Fruit fly (Drosophila melanogaster): Measurements from ENCODE around the gene CG45122.

The CG45122 gene

DNA sequence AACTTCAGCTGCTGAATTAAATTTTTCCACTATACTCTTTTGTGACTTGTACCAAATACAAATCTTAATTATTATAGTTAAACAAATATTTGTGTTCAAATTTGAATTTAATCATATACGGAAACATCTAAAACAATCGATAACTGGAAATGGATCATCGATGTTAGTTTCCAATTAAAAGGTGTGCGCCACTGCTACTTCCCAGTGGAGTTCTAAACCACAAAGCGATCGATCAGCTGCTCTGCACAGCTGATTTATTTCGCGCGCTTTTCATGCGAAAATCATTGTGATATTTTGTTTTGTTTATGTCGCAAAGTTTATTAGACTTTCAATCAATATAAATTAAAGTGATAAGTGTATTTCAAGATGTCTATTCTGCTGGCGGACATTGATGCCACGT is 44.4 kb downstream of the CG45122 start, which contains the start of gene timeout:
timeout (plus strand) TSS at position 257 of the 400 bp plus-strand sequence.
- TF ChIP-seq CG10631 (GFP tag; optimal IDR thresholded peaks at IDR 0.05) (no peak), eg (GFP tag; IDR thresholded peaks at IDR 0.05) (no peak), CG9139 (GFP tag; optimal IDR thresholded peaks at IDR 0.05) (no peak), Sox15 (GFP tag; optimal IDR thresholded peaks at IDR 0.05) (no peak), Sox14 (GFP tag; optimal IDR thresholded peaks at IDR 0.05) (no peak), Eip78C (GFP tag) (peak; percentile 56), Hr39 (GFP tag; optimal IDR thresholded peaks at IDR 0.05) (no peak), CG11902 (GFP tag; optimal IDR thresholded peaks at IDR 0.05) (no peak), CG32006 (GFP tag; optimal IDR thresholded peaks at IDR 0.05) (no peak), salr (GFP tag; optimal IDR thresholded peaks at IDR 0.05) (no peak), CG1621 (tag; optimal IDR thresholded peaks at IDR 0.05) (peak; percentile 30), dac (GFP tag; optimal IDR thresholded peaks at IDR 0.05) (no peak), Hr4 (GFP tag; optimal IDR thresholded peaks at IDR 0.05) (no peak), fkh (GFP tag; optimal IDR thresholded peaks at IDR 0.05) (peak; percentile 44), Blimp-1 (GFP tag; optimal IDR thresholded peaks at IDR 0.05) (no peak), CG4318 (GFP tag; optimal IDR thresholded peaks at IDR 0.05) (no peak), lz (GFP tag; optimal IDR thresholded peaks at IDR 0.05) (no peak), dsx (GFP tag; optimal IDR thresholded peaks at IDR 0.05; ENCODE audit: poor library complexity, severe bottlenecking) (peak; percentile 11), CG15336 (GFP tag; IDR thresholded peaks at IDR 0.05) (no peak), CG34406 (GFP tag; optimal IDR thresholded peaks at IDR 0.05) (no peak), CG8119 (GFP tag; IDR thresholded peaks at IDR 0.05) (no peak), CG10669 (GFP tag; optimal IDR thresholded peaks at IDR 0.05) (no peak), Lpt (GFP tag; optimal IDR thresholded peaks at IDR 0.05) (no peak), fd85E (GFP tag; optimal IDR thresholded peaks at IDR 0.05) (no peak), CG3032 (tag; optimal IDR thresholded peaks at IDR 0.05) (no peak), CG11762 (GFP tag; optimal IDR thresholded peaks at IDR 0.05; ENCODE audit: insufficient read depth) (no peak), pdm3 (GFP tag; optimal IDR thresholded peaks at IDR 0.05) (no peak)

DNA sequence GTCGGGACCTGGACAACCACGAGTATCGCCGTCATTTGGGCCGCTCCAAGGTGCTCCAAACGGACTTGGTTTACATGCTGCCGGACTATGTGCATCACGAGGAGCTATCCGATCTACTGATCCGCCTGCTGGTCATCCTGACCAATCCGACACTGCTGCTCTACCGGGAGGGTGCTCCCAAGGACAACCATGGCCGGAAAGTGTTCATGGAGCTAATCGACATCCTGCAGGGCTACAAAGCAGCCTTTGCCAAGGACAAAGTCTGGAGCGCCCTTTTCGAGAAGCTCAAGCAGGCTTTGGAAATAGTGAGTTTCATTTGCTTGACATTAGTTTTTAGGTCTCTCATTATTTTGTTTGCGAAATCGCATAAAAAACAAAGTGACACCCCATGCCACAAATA is 45.0 kb downstream of the CG45122 start, which contains the start of gene CG34308:
CG34308 (plus strand) TSS at position 301 of the 400 bp plus-strand sequence.
- TF ChIP-seq Ets96B (tag; optimal IDR thresholded peaks at IDR 0.05): no peak
- TF ChIP-seq CG7368 (GFP tag; optimal IDR thresholded peaks at IDR 0.05): no peak
- no peak for TF ChIP-seq Ets21C (GFP tag; optimal IDR thresholded peaks at IDR 0.05)
- no peak for TF ChIP-seq CG32006 (GFP tag; optimal IDR thresholded peaks at IDR 0.05)
- no peak for TF ChIP-seq OdsH (GFP tag; optimal IDR thresholded peaks at IDR 0.05)
- no peak for TF ChIP-seq pdm3 (GFP tag; optimal IDR thresholded peaks at IDR 0.05)
- no peak for TF ChIP-seq Eip78C (GFP tag)
- TF ChIP-seq CG10669 (GFP tag; optimal IDR thresholded peaks at IDR 0.05): no peak
- no peak for TF ChIP-seq acj6 (GFP tag; optimal IDR thresholded peaks at IDR 0.05)
- no peak for TF ChIP-seq salr (GFP tag; optimal IDR thresholded peaks at IDR 0.05)
- no peak for TF ChIP-seq svp (GFP tag)
- TF ChIP-seq dsx (GFP tag; optimal IDR thresholded peaks at IDR 0.05; ENCODE audit: poor library complexity, severe bottlenecking): no peak
- no peak for TF ChIP-seq Hr39 (GFP tag; optimal IDR thresholded peaks at IDR 0.05)

DNA sequence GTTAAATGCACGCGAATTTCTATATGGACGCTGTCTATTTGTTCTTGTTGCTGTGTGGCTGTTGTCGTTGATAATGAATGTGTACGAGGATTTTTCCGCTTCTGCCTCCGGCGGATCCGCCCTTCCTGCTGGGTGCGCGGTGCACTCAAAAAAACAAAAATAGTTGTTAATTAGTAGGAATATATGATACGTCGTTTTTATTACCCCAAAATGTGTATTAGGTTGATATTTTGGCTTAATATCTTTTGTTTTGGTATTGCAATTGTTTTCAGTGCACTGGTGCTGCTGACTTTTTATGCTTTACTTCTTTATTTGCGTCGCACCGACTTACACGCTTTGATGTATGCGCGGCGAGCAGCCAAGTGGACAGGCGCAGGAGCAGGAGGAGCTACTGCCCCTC is 47.7 kb downstream of the CG45122 start:
- no peak for TF ChIP-seq CG31627 (GFP tag; optimal IDR thresholded peaks at IDR 0.05)
- no peak for TF ChIP-seq CG6808 (GFP tag; optimal IDR thresholded peaks at IDR 0.05)
- peak; percentile 25 for TF ChIP-seq CG32006 (GFP tag; optimal IDR thresholded peaks at IDR 0.05)
- TF ChIP-seq Hr4 (GFP tag; optimal IDR thresholded peaks at IDR 0.05): no peak
- TF ChIP-seq CG11902 (GFP tag; optimal IDR thresholded peaks at IDR 0.05): no peak
- peak; percentile 37 for TF ChIP-seq CG3919 (GFP tag; optimal IDR thresholded peaks at IDR 0.05)
- no peak for TF ChIP-seq Gug (GFP tag; IDR thresholded peaks at IDR 0.05)
- no peak for TF ChIP-seq CG15336 (GFP tag; IDR thresholded peaks at IDR 0.05)
- no peak for TF ChIP-seq CG8632 (GFP tag; optimal IDR thresholded peaks at IDR 0.05)
- TF ChIP-seq dac (GFP tag; optimal IDR thresholded peaks at IDR 0.05): no peak
- no peak for TF ChIP-seq cyc (GFP tag; optimal IDR thresholded peaks at IDR 0.05)
- no peak for TF ChIP-seq CG16779 (tag; optimal IDR thresholded peaks at IDR 0.05)
- TF ChIP-seq eg (GFP tag; IDR thresholded peaks at IDR 0.05): no peak
- no peak for TF ChIP-seq CG9139 (GFP tag; optimal IDR thresholded peaks at IDR 0.05)
- TF ChIP-seq pdm3 (GFP tag; optimal IDR thresholded peaks at IDR 0.05): peak; percentile 30
- TF ChIP-seq CG6276 (GFP tag; optimal IDR thresholded peaks at IDR 0.05): no peak
- no peak for TF ChIP-seq Hr39 (GFP tag; optimal IDR thresholded peaks at IDR 0.05)
- peak; percentile 28 for TF ChIP-seq CG10669 (GFP tag; optimal IDR thresholded peaks at IDR 0.05)
- TF ChIP-seq net (GFP tag; optimal IDR thresholded peaks at IDR 0.05): peak; percentile 7
- no peak for TF ChIP-seq CG6163 (GFP tag; IDR thresholded peaks at IDR 0.05)
- no peak for TF ChIP-seq CG6792 (GFP tag; optimal IDR thresholded peaks at IDR 0.05)
- peak; percentile 58 for TF ChIP-seq svp (GFP tag)
- TF ChIP-seq lz (GFP tag; optimal IDR thresholded peaks at IDR 0.05): no peak
- TF ChIP-seq CG7368 (GFP tag; optimal IDR thresholded peaks at IDR 0.05): no peak
- peak; percentile 6 for TF ChIP-seq CG1621 (tag; optimal IDR thresholded peaks at IDR 0.05)
- TF ChIP-seq esn (GFP tag; optimal IDR thresholded peaks at IDR 0.05): no peak
- peak; percentile 24 for TF ChIP-seq spab (GFP tag; optimal IDR thresholded peaks at IDR 0.05)
- no peak for TF ChIP-seq Sox15 (GFP tag; optimal IDR thresholded peaks at IDR 0.05)
- TF ChIP-seq Smox (GFP tag; optimal IDR thresholded peaks at IDR 0.05): no peak
